Worm (Caenorhabditis elegans) whole organism, young adult: ENCODE measurements around the gene nhr-45.

Experiments
- B0019.2 ChIP-seq: fragments of 200-800 bp; sonication (Bioruptor generic); conservative IDR thresholded peaks from 2 replicates; pipeline ENCODE4 v1.3.6; 2022; ENCODE audit warnings: missing genetic modification reagents, missing genetic modification characterization, missing compliant biosample characterization
- B0261.1 ChIP-seq: sonication (generic microtip); optimal IDR thresholded peaks from 2 replicates; lab custom pipeline; 2016; ENCODE audit warnings: mild to moderate bottlenecking, missing genetic modification characterization, moderate library complexity, missing compliant biosample characterization
- C17E4.6 ChIP-seq: fragments of 200-800 bp; sonication (Bioruptor generic); IDR thresholded peaks from 2 replicates; pipeline ENCODE4 v1.3.6; 2022; ENCODE audit warnings: missing genetic modification reagents, missing genetic modification characterization, missing compliant biosample characterization
- F39B2.1 ChIP-seq: fragments of 200-800 bp; sonication (Bioruptor generic); IDR thresholded peaks from 2 replicates; pipeline ENCODE4 v1.3.6; 2022; ENCODE audit warnings: missing genetic modification reagents, missing genetic modification characterization, missing compliant biosample characterization
- Y53F4B.3 ChIP-seq: fragments of 200-800 bp; sonication (Bioruptor generic); IDR thresholded peaks from 2 replicates; pipeline ENCODE4 v1.3.6; 2022; ENCODE audit warnings: missing genetic modification reagents, missing genetic modification characterization, missing compliant biosample characterization
- Y56A3A.18 ChIP-seq: fragments of 200-800 bp; sonication (Bioruptor generic); IDR thresholded peaks from 2 replicates; pipeline ENCODE4 v1.3.6; 2022; ENCODE audit warnings: missing genetic modification reagents, missing genetic modification characterization, missing compliant biosample characterization
- Y67H2A.10 ChIP-seq: fragments of 200-800 bp; sonication (Bioruptor generic); conservative IDR thresholded peaks from 2 replicates; pipeline ENCODE4 v1.3.6; 2022; ENCODE audit warnings: missing genetic modification reagents, missing genetic modification characterization, missing compliant biosample characterization
- Y79H2A.3 ChIP-seq: fragments of 200-800 bp; sonication (Bioruptor generic); conservative IDR thresholded peaks from 2 replicates; pipeline ENCODE4 v1.3.6; 2022; ENCODE audit warnings: missing genetic modification reagents, missing genetic modification characterization, missing compliant biosample characterization
- ZK185.1 ChIP-seq: sonication (generic microtip); optimal IDR thresholded peaks from 2 replicates; lab custom pipeline; 2016; ENCODE audit warnings: mild to moderate bottlenecking, missing genetic modification characterization, missing compliant biosample characterization; ENCODE audit not compliant: poor library complexity, severe bottlenecking
- aptf-2 ChIP-seq: fragments of 200-800 bp; sonication (Bioruptor generic); conservative IDR thresholded peaks from 2 replicates; pipeline ENCODE4 v1.3.6; 2022; ENCODE audit warnings: missing genetic modification reagents, missing genetic modification characterization, missing compliant biosample characterization
- attf-3 ChIP-seq: fragments of 200-800 bp; sonication (Bioruptor generic); conservative IDR thresholded peaks from 2 replicates; pipeline ENCODE4 v1.3.6; 2022; ENCODE audit warnings: missing genetic modification reagents, missing genetic modification characterization, missing compliant biosample characterization
- bed-2 ChIP-seq: fragments of 200-800 bp; sonication (Bioruptor generic); IDR thresholded peaks from 2 replicates; pipeline ENCODE4 v1.3.6; 2022; ENCODE audit warnings: missing genetic modification reagents, missing genetic modification characterization, missing compliant biosample characterization
- ccch-3 ChIP-seq: fragments of 200-800 bp; sonication (Bioruptor generic); optimal IDR thresholded peaks from 2 replicates; lab custom pipeline; 2018; ENCODE audit warnings: mild to moderate bottlenecking, missing genetic modification characterization, missing compliant biosample characterization
- cebp-1 ChIP-seq, 2 experiments: fragments of 200-800 bp in 1 of 2; sonication (Bioruptor generic) in 1 of 2; sonication (generic microtip) in 1 of 2; IDR thresholded peaks in 1 of 2; optimal IDR thresholded peaks in 1 of 2; 2 replicates each; pipeline versions ENCODE4 v1.3.6 to Lab custom; 2017 to 2022; ENCODE audit warnings: missing compliant biosample characterization in 2 of 2, missing genetic modification characterization in 2 of 2, mild to moderate bottlenecking in 1 of 2, missing genetic modification reagents in 1 of 2, moderate library complexity in 1 of 2
- ceh-27 ChIP-seq: fragments of 200-800 bp; sonication (Bioruptor generic); optimal IDR thresholded peaks from 2 replicates; lab custom pipeline; 2018; ENCODE audit warnings: mild to moderate bottlenecking, missing genetic modification characterization, moderate library complexity, missing compliant biosample characterization
- dox-1 ChIP-seq: fragments of 200-800 bp; sonication (Bioruptor generic); IDR thresholded peaks from 2 replicates; pipeline ENCODE4 v1.3.6; 2022; ENCODE audit warnings: missing genetic modification reagents, missing genetic modification characterization, missing compliant biosample characterization
- dpl-1 ChIP-seq: fragments of 150-350 bp; optimal IDR thresholded peaks from 2 replicates; lab custom pipeline; 2014; ENCODE audit warnings: missing biosample characterization, missing genetic modification reagents, missing genetic modification characterization
- egrh-3 ChIP-seq: fragments of 200-800 bp; sonication (Bioruptor generic); IDR thresholded peaks from 2 replicates; pipeline ENCODE4 v1.3.6; 2022; ENCODE audit warnings: missing genetic modification reagents, missing genetic modification characterization, missing compliant biosample characterization
- hmg-1.2 ChIP-seq: fragments of 200-800 bp; sonication (Bioruptor generic); IDR thresholded peaks from 2 replicates; pipeline ENCODE4 v1.3.6; 2022; ENCODE audit warnings: missing genetic modification reagents, missing genetic modification characterization, missing compliant biosample characterization
- lin-35 ChIP-seq, 3 experiments: fragments of 150-350 bp in 2 of 3; sonication (generic microtip) in 1 of 3; optimal IDR thresholded peaks; 2 replicates each; lab custom pipeline; 2014 to 2018; ENCODE audit warnings: missing biosample characterization in 3 of 3, missing genetic modification characterization in 3 of 3, missing genetic modification reagents in 3 of 3
- lin-40 ChIP-seq: sonication (generic microtip); optimal IDR thresholded peaks from 2 replicates; lab custom pipeline; 2016; ENCODE audit warnings: missing genetic modification characterization, mild to moderate bottlenecking, missing compliant biosample characterization, missing genotype, missing genetic modification reagents
- lsy-27 ChIP-seq: sonication (generic microtip); optimal IDR thresholded peaks from 2 replicates; lab custom pipeline; 2017; ENCODE audit warnings: missing genetic modification characterization, mild to moderate bottlenecking, missing compliant biosample characterization, antibody characterized with exemption, missing genotype, borderline replicate concordance; ENCODE audit not compliant: insufficient read depth
- mcd-1 ChIP-seq: fragments of 200-800 bp; sonication (Bioruptor generic); IDR thresholded peaks from 2 replicates; pipeline ENCODE4 v1.3.6; 2022; ENCODE audit warnings: missing genetic modification reagents, missing genetic modification characterization, missing compliant biosample characterization
- mxl-1 ChIP-seq: sonication (generic microtip); optimal IDR thresholded peaks from 2 replicates; lab custom pipeline; 2016; ENCODE audit warnings: missing genetic modification characterization, missing compliant biosample characterization
- nhr-80 ChIP-seq: sonication (generic microtip); optimal IDR thresholded peaks from 2 replicates; lab custom pipeline; 2016; ENCODE audit warnings: missing genetic modification characterization, missing compliant biosample characterization
- nhr-90 ChIP-seq: sonication (generic microtip); optimal IDR thresholded peaks from 2 replicates; lab custom pipeline; 2016; ENCODE audit warnings: missing genotype, mild to moderate bottlenecking, missing genetic modification characterization, missing compliant biosample characterization
- pha-4 ChIP-seq: fragments of 150-350 bp; sonication (generic microtip); optimal IDR thresholded peaks from 2 replicates; lab custom pipeline; 2014; ENCODE audit warnings: missing biosample characterization, missing genetic modification reagents, missing genetic modification characterization
- rec-8 ChIP-seq, 2 experiments: sonication (generic microtip); optimal IDR thresholded peaks; 2 replicates each; lab custom pipeline; 2016; ENCODE audit warnings: mild to moderate bottlenecking in 2 of 2, missing genetic modification characterization in 2 of 2, missing genetic modification reagents in 2 of 2, missing genotype in 2 of 2, missing biosample characterization in 1 of 2, missing compliant biosample characterization in 1 of 2, moderate library complexity in 1 of 2
- sea-2 ChIP-seq: fragments of 200-800 bp; sonication (Bioruptor generic); IDR thresholded peaks from 2 replicates; pipeline ENCODE4 v1.3.6; 2022; ENCODE audit warnings: missing genetic modification characterization, missing compliant biosample characterization
- snpc-1.3 ChIP-seq: sonication (generic microtip); optimal IDR thresholded peaks from 2 replicates; lab custom pipeline; 2017; ENCODE audit warnings: missing genetic modification characterization, mild to moderate bottlenecking, missing compliant biosample characterization, antibody characterized with exemption, moderate library complexity, missing genotype, missing genetic modification reagents; ENCODE audit not compliant: insufficient read depth
- sptf-2 ChIP-seq: fragments of 200-800 bp; sonication (Bioruptor generic); optimal IDR thresholded peaks from 2 replicates; lab custom pipeline; 2018; ENCODE audit warnings: mild to moderate bottlenecking, missing genetic modification characterization, missing compliant biosample characterization
- zfh-2 ChIP-seq: fragments of 200-800 bp; sonication (Bioruptor generic); conservative IDR thresholded peaks from 2 replicates; pipeline ENCODE4 v1.3.6; 2022; ENCODE audit warnings: missing genetic modification reagents, missing genetic modification characterization, missing compliant biosample characterization
- ztf-18 ChIP-seq: sonication (generic microtip); optimal IDR thresholded peaks from 2 replicates; lab custom pipeline; 2016; ENCODE audit warnings: missing genotype, mild to moderate bottlenecking, missing genetic modification characterization, missing compliant biosample characterization
- ztf-25 ChIP-seq: fragments of 200-800 bp; sonication (Bioruptor generic); IDR thresholded peaks from 2 replicates; pipeline ENCODE4 v1.3.6; 2022; ENCODE audit warnings: missing genetic modification reagents, missing genetic modification characterization, missing compliant biosample characterization

nhr-45 gene

DNA sequence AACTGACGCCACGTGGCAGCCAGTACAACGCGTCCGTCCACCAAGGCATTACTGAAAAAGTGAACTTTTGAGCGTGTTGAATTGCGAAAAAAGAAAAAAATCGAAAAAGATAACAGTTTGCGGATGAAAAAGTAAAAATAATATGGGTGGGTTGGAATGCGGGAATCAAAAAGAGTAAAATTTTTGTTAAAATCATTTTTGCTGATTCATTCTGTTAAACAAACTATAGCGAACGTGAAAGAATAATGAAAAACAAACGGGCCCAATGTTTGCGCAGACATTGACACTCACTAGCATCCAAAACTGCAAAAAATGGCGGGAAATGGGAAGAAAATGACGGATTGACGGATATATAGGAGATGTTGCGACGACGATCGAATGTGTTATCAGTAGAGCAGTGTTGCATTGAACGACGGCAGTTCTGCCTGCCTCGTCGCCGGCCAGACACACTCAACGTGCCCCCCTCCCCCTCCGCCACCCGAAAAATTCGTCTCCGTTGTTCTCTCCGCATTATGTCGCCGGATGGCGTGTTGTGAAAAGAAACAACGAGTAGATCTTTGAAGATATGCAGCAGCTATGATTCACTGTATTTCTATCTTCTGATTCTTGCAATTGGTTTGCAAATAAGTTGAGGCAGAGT lies 39.4 kb upstream of the nhr-45 start, which contains the start of gene hyl-2:
hyl-2 (minus strand) TSS at position 51 of the 640 bp plus-strand sequence.
- TF ChIP-seq B0019.2 (GFP tag; lab: Robert Waterston, UW) (no peak), dox-1 (peak; percentile 37; the same call in 1 of the 2 replicates), rec-8 (tag; optimal IDR thresholded peaks at IDR 0.05; lab: Kevin White, UChicago) (no peak), ccch-3 (no peak), sea-2 (GFP tag; lab: Robert Waterston, UW) (no peak), Y67H2A.10 (GFP tag; lab: Robert Waterston, UW) (no peak), B0261.1 (tag; lab: Kevin White, UChicago) (no peak), snpc-1.3 (tag; lab: Kevin White, UChicago) (no peak), mxl-1 (no peak), Y53F4B.3 (no peak), Y79H2A.3 (GFP tag; lab: Robert Waterston, UW) (no peak), ztf-25 (GFP tag; lab: Robert Waterston, UW) (no peak), ZK185.1 (tag; lab: Kevin White, UChicago) (no peak), lsy-27 (tag; lab: Kevin White, UChicago) (no peak), dpl-1 (GFP tag; lab: Kevin White, UChicago) (no peak), zfh-2 (GFP tag; lab: Robert Waterston, UW) (peak; percentile 88), pha-4 (no peak), aptf-2 (no peak), hmg-1.2 (peak; percentile 33; the same call in 1 of the 2 replicates), Y56A3A.18 (GFP tag; lab: Robert Waterston, UW) (no peak), cebp-1 (GFP tag; IDR thresholded peaks at IDR 0.05; lab: Robert Waterston, UW) (no peak), cebp-1 (tag; optimal IDR thresholded peaks at IDR 0.05; lab: Kevin White, UChicago) (peak; percentile 26), nhr-90 (tag; lab: Kevin White, UChicago) (no peak), mcd-1 (GFP tag; lab: Robert Waterston, UW) (peak; percentile 74), bed-2 (GFP tag; lab: Robert Waterston, UW) (no peak), sptf-2 (GFP tag; lab: Kevin White, UChicago) (no peak), C17E4.6 (no peak), lin-40 (tag; lab: Kevin White, UChicago) (no peak), lin-35 (GFP tag; optimal IDR thresholded peaks at IDR 0.05; lab: Kevin White, UChicago) (no peak), egrh-3 (peak; percentile 40), ceh-27 (GFP tag; lab: Kevin White, UChicago) (peak; percentile 66), ztf-18 (no peak)

ce11 chrX:4698271-4698670 lies 38.2 kb upstream of the nhr-45 start:
- TF ChIP-seq F39B2.1 (GFP tag; lab: Robert Waterston, UW) (no peak), rec-8 (tag; optimal IDR thresholded peaks at IDR 0.05; lab: Kevin White, UChicago) (no peak), dpl-1 (GFP tag; lab: Kevin White, UChicago) (no peak), attf-3 (no peak), nhr-80 (tag; lab: Kevin White, UChicago) (peak; percentile 72), dox-1 (0 out of 2 replicates have a peak, but pooled peaks have one; percentile 7)
- TF ChIP-seq, all 124 proteins: peak for 2
